Worm (Caenorhabditis elegans): ENCODE results near the gene erp-44.3.

erp-44.3 gene

DNA sequence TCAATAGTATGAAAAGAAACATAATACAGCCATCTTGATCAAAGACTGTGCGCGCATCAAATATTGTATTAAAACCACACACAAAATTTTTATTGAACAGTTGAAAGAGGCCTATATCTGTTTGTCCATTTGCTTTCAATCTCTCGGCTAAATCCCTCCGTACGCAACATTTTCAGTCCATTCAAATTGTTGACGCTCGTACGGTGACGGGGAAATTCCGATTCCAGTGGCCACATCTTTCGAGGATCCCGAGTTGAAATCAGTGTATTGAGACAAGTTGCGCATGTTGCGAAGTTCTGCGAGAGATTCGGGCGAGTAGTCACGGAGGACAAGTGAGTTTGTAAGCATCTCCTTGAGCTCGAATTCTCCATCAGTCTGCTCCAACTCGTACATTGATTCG is 42.1 kb downstream of the erp-44.3 start:
- peak in 1 of 2 experiments; percentile 94 for TF ChIP-seq unc-62 (GFP tag; optimal IDR thresholded peaks at IDR 0.05 in 1 of 2)
- TF ChIP-seq unc-62 (tag; optimal IDR thresholded peaks at IDR 0.05) = no peak
- TF ChIP-seq mdl-1 (tag; optimal IDR thresholded peaks at IDR 0.05) = no peak
- no peak for TF ChIP-seq nhr-102 (tag; optimal IDR thresholded peaks at IDR 0.05)
- TF ChIP-seq aha-1 (tag) = no peak
- no peak for TF ChIP-seq daf-8 (GFP tag; IDR thresholded peaks at IDR 0.05)

DNA sequence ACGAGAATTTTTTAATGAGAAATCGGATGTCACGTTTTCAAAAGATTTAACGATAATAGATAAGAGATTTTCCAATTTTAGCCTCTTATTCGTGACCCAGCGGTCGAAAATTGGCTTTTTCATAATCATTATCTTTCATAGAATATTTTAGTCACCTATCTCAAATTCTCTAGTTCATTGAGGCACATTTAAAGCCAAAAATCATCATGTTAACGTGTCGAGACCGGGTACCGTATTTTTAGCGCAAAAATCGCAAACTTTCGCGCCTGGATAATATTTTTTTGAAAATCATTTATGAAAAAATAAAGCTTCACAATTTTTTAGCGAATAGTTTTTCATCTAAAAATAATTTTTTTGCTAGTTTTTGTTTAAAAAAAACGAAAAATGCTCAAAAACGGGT is 43.5 kb downstream of the erp-44.3 start, which contains the start of gene B0218.7:
B0218.7 (minus strand) TSS at position 101 of the 400 bp plus-strand sequence.
- TF ChIP-seq ceh-32 (tag; optimal IDR thresholded peaks at IDR 0.05; ENCODE audit: poor library complexity) = no peak
- no peak for TF ChIP-seq mes-2 (tag; optimal IDR thresholded peaks at IDR 0.05; ENCODE audit: poor library complexity, severe bottlenecking)
- TF ChIP-seq pha-4 (GFP tag; IDR thresholded peaks at IDR 0.05) = no peak
- TF ChIP-seq pha-4 (tag; optimal IDR thresholded peaks at IDR 0.05) = no peak
- no peak for TF ChIP-seq daf-12 (tag; optimal IDR thresholded peaks at IDR 0.05)
- TF ChIP-seq vab-7 (GFP tag; IDR thresholded peaks at IDR 0.05) = no peak
- TF ChIP-seq madf-9 (GFP tag; conservative IDR thresholded peaks at IDR 0.05) = no peak
- no peak for TF ChIP-seq nhr-102 (tag; optimal IDR thresholded peaks at IDR 0.05)
- no peak for TF ChIP-seq ces-1 (GFP tag; optimal IDR thresholded peaks at IDR 0.05)
- no peak for TF ChIP-seq Y105C5A.15 (GFP tag; IDR thresholded peaks at IDR 0.05)
- TF ChIP-seq zfp-2 (tag; optimal IDR thresholded peaks at IDR 0.05) = no peak
- no peak for TF ChIP-seq dmd-8 (GFP tag; IDR thresholded peaks at IDR 0.05)
- no peak for TF ChIP-seq lin-15B (tag; optimal IDR thresholded peaks at IDR 0.05)
- no peak for TF ChIP-seq pqm-1 (tag; optimal IDR thresholded peaks at IDR 0.05)
- no peak for TF ChIP-seq skn-1 (tag; optimal IDR thresholded peaks at IDR 0.05)
- TF ChIP-seq ceh-62 (tag; optimal IDR thresholded peaks at IDR 0.05) = no peak
- no peak for TF ChIP-seq php-3 (GFP tag; IDR thresholded peaks at IDR 0.05)
- TF ChIP-seq zag-1 (tag; optimal IDR thresholded peaks at IDR 0.05) = no peak
- TF ChIP-seq nhr-237 (tag; optimal IDR thresholded peaks at IDR 0.05) = no peak
- TF ChIP-seq snpc-1.2 (GFP tag; IDR thresholded peaks at IDR 0.05) = no peak
- no peak for TF ChIP-seq Y5F2A.4 (GFP tag; optimal IDR thresholded peaks at IDR 0.05)

DNA sequence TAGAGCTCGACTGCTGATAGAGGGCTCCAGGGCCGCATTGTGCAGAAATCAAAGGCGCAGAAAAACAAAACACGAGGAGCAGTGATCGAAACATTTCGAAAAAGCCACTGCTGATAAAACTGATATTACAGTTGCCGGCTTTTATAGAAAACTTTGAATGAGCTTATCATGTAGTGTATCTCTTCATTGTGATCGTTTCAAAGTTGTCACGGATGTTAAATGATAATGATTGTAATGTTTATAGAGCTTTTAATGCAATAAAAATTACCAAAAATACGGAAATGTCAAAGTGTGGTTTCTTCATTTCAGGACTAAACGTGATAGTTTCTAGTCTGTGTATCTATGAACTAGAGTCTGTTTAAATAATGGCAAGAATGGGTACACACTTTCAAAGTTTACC is 46.2 kb downstream of the erp-44.3 start, which contains the start of gene clec-52:
clec-52 (minus strand) TSS at position 101 of the 400 bp plus-strand sequence.
- TF ChIP-seq unc-130 (GFP tag; optimal IDR thresholded peaks at IDR 0.05) (no peak), spr-1 (tag; optimal IDR thresholded peaks at IDR 0.05) (no peak), dve-1 (tag; optimal IDR thresholded peaks at IDR 0.05; ENCODE audit: insufficient read depth) (peak; percentile 9), mdt-29 (GFP tag; IDR thresholded peaks at IDR 0.05) (no peak), spr-3 (GFP tag; optimal IDR thresholded peaks at IDR 0.05) (no peak), pqm-1 (tag; optimal IDR thresholded peaks at IDR 0.05) (peak; percentile 33), zfp-3 (GFP tag; conservative IDR thresholded peaks at IDR 0.05) (no peak), zfp-2 (tag; optimal IDR thresholded peaks at IDR 0.05) (no peak), lin-13 (GFP tag; optimal IDR thresholded peaks at IDR 0.05) (no peak), nhr-28 (tag; optimal IDR thresholded peaks at IDR 0.05) (peak; percentile 2)

DNA sequence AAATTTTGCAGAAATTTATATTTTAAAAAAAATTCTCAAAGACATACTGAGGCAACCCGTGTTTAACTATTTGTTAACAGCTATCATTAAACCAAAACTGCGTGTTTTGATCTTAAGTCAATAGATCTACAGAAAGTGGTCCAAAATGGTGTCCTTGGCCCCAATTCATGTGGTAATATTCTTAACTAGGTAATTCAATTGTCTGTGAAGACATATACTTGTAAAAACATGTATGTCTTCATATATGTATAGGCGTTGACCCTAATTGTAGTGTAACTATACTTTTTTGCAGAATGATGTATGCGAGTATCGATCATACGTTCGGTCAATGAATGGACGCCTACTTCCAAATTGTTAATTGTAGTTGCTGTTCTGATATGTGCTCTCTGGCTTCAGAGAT is 47.2 kb downstream of the erp-44.3 start, which contains the start of gene C07G1.15:
C07G1.15 (plus strand) TSS at position 301 of the 400 bp plus-strand sequence.
- no peak for TF ChIP-seq lin-13 (GFP tag; optimal IDR thresholded peaks at IDR 0.05)
- no peak for TF ChIP-seq hif-1 (tag; optimal IDR thresholded peaks at IDR 0.05)

- TF ChIP-seq hmg-1.1 (GFP tag; IDR thresholded peaks at IDR 0.05) = 0 out of 2 replicates have a peak, but pooled peaks have one; percentile 7
- TF ChIP-seq mdl-1 (tag; optimal IDR thresholded peaks at IDR 0.05) = peak in 1 of 2 experiments; percentile 48
- TF ChIP-seq nhr-25 (tag; optimal IDR thresholded peaks at IDR 0.05; ENCODE audit: borderline replicate concordance, insufficient read depth) = peak; percentile 5
- no peak for TF ChIP-seq D1046.2 (GFP tag; IDR thresholded peaks at IDR 0.05)
- peak; percentile 77 for TF ChIP-seq nhr-28 (tag; optimal IDR thresholded peaks at IDR 0.05)
- peak; percentile 38 for TF ChIP-seq hlh-11 (tag; optimal IDR thresholded peaks at IDR 0.05)
- peak; percentile 3 for TF ChIP-seq nhr-6 (tag; optimal IDR thresholded peaks at IDR 0.05)
- TF ChIP-seq pha-4 (GFP tag; IDR thresholded peaks at IDR 0.05) = no peak
- no peak for TF ChIP-seq pha-4 (tag; optimal IDR thresholded peaks at IDR 0.05)
- TF ChIP-seq nhr-77 (tag; optimal IDR thresholded peaks at IDR 0.05) = no peak
- TF ChIP-seq set-16 (GFP tag; IDR thresholded peaks at IDR 0.05) = no peak
- no peak for TF ChIP-seq hif-1 (tag; optimal IDR thresholded peaks at IDR 0.05)
- TF ChIP-seq hlh-30 (tag; optimal IDR thresholded peaks at IDR 0.05; ENCODE audit: insufficient read depth) = no peak
- TF ChIP-seq nhr-48 (tag; optimal IDR thresholded peaks at IDR 0.05) = no peak
- no peak for TF ChIP-seq snpc-1.2 (GFP tag; IDR thresholded peaks at IDR 0.05)
- TF ChIP-seq tra-1 (GFP tag; IDR thresholded peaks at IDR 0.05) = no peak
These were observed 47.8 kb downstream of the erp-44.3 start for ce11 chrIV:8170264-8170663.

Measured in whole organism, L4 larva.